Worm (Caenorhabditis elegans) whole organism, late embryonic: Measurements from ENCODE around the gene H43I07.4.
A peak's percentile ranks its signal among the peaks of the same experiment; 100 is the strongest.

Experiments used
- Y22D7AL.16 ChIP-seq: sonication (generic microtip); optimal IDR thresholded peaks from 2 replicates; lab custom pipeline; 2016; ENCODE audit warnings: missing genetic modification characterization, missing compliant biosample characterization
- ama-1 ChIP-seq: fragments of 150-350 bp; optimal IDR thresholded peaks from 2 replicates; lab custom pipeline; 2014
- ceh-19 ChIP-seq: fragments of 200-800 bp; sonication (Bioruptor generic); optimal IDR thresholded peaks from 2 replicates; lab custom pipeline; 2018; ENCODE audit warnings: mild to moderate bottlenecking, missing genetic modification characterization, missing compliant biosample characterization
- elt-2 ChIP-seq: sonication (generic microtip); optimal IDR thresholded peaks from 2 replicates; lab custom pipeline; 2016; ENCODE audit warnings: missing genetic modification reagents, missing genetic modification characterization, missing compliant biosample characterization
- mec-3 ChIP-seq: sonication (generic microtip); optimal IDR thresholded peaks from 2 replicates; lab custom pipeline; 2016; ENCODE audit warnings: borderline replicate concordance, missing genetic modification characterization, missing compliant biosample characterization
- ref-2 ChIP-seq: sonication (generic microtip); optimal IDR thresholded peaks from 2 replicates; lab custom pipeline; 2016; ENCODE audit warnings: missing genetic modification characterization, missing compliant biosample characterization
- tbx-7 ChIP-seq: sonication (generic microtip); optimal IDR thresholded peaks from 2 replicates; lab custom pipeline; 2016; ENCODE audit warnings: missing genotype, missing genetic modification characterization, missing compliant biosample characterization
- unc-3 ChIP-seq, 2 experiments: fragments of 200-800 bp in 1 of 2; sonication (Bioruptor generic) in 1 of 2; sonication (generic microtip) in 1 of 2; conservative IDR thresholded peaks in 1 of 2; optimal IDR thresholded peaks in 1 of 2; 2 replicates each; pipeline versions ENCODE4 v1.3.6 to Lab custom; 2016 to 2022; ENCODE audit warnings: missing compliant biosample characterization in 2 of 2, missing genetic modification characterization in 2 of 2, missing genetic modification reagents in 1 of 2
- unc-55 ChIP-seq: sonication (generic microtip); optimal IDR thresholded peaks from 2 replicates; lab custom pipeline; 2017; ENCODE audit warnings: missing biosample characterization, missing genetic modification reagents, missing genetic modification characterization
- unc-86 ChIP-seq: sonication (generic microtip); optimal IDR thresholded peaks from 2 replicates; lab custom pipeline; 2016; ENCODE audit warnings: missing genetic modification characterization, missing compliant biosample characterization

ce11 chrV:4218268-4218667 is 2.3 kb downstream of the H43I07.4 start:
- TF ChIP-seq mec-3 (tag; lab: Kevin White, UChicago) (no peak), tbx-7 (tag; lab: Kevin White, UChicago) (no peak), Y22D7AL.16 (tag; lab: Kevin White, UChicago) (no peak), unc-3 (GFP tag; conservative IDR thresholded peaks at IDR 0.05; lab: Robert Waterston, UW) (no peak), unc-3 (tag; optimal IDR thresholded peaks at IDR 0.05; lab: Kevin White, UChicago) (peak; percentile 5), ref-2 (tag; lab: Kevin White, UChicago) (no peak), unc-86 (no peak), ceh-19 (no peak), unc-55 (GFP tag; lab: Kevin White, UChicago) (no peak), ama-1 (lab: Kevin White, UChicago) (no peak), elt-2 (tag; lab: Kevin White, UChicago) (no peak)
